Fruit fly (Drosophila melanogaster): ENCODE data around the gene Csk.

Gene Csk

dm6 chr3R:11650105-11651039 is at the start of gene Csk, which contains the start of gene Elp1:
Gene Csk (minus strand): TSS chr3R:11650706.
Gene Elp1 (plus strand): TSS chr3R:11650971.
- TF ChIP-seq Snoo (tag; optimal IDR thresholded peaks at IDR 0.05) (no peak), gl (tag; optimal IDR thresholded peaks at IDR 0.05) (no peak), fd96Ca (GFP tag; IDR thresholded peaks at IDR 0.05) (0 out of 3 replicates have a peak, but pooled peaks have one; percentile 18), CG15710 (tag; optimal IDR thresholded peaks at IDR 0.05) (peak; percentile 45), CG8159 (tag; optimal IDR thresholded peaks at IDR 0.05) (peak; percentile 53), CG13204 (GFP tag; optimal IDR thresholded peaks at IDR 0.05) (no peak), EcR (GFP tag; optimal IDR thresholded peaks at IDR 0.05) (no peak), Pif1A (GFP tag; optimal IDR thresholded peaks at IDR 0.05) (peak; percentile 23), CG34367 (tag; optimal IDR thresholded peaks at IDR 0.05) (peak; percentile 26), D1 (tag; optimal IDR thresholded peaks at IDR 0.05) (no peak), CG32121 (GFP tag; IDR thresholded peaks at IDR 0.05) (no peak; the same call in 1 of the 2 replicates), CG17806 (tag; optimal IDR thresholded peaks at IDR 0.05) (peak; percentile 20), Pif1B (GFP tag; optimal IDR thresholded peaks at IDR 0.05) (peak; percentile 6), CG10348 (GFP tag; IDR thresholded peaks at IDR 0.05) (no peak), rn (GFP tag; IDR thresholded peaks at IDR 0.05) (no peak), CG4496 (GFP tag; IDR thresholded peaks at IDR 0.05) (0 out of 3 replicates have a peak, but pooled peaks have one; percentile 39), Ets98B (GFP tag; IDR thresholded peaks at IDR 0.05) (no peak), CG9948 (tag; optimal IDR thresholded peaks at IDR 0.05) (peak; percentile 24), CG12605 (GFP tag; IDR thresholded peaks at IDR 0.05) (no peak), CG14655 (GFP tag; optimal IDR thresholded peaks at IDR 0.05) (peak; percentile 15), CG8301 (tag; optimal IDR thresholded peaks at IDR 0.05) (peak; percentile 8)

dm6 chr3R:11696209-11696608 is 45.7 kb upstream of the Csk start, which contains the start of gene CG14717:
Gene CG14717 (plus strand): TSS chr3R:11696509.
- no peak for TF ChIP-seq CG34367 (tag; optimal IDR thresholded peaks at IDR 0.05)
- TF ChIP-seq EcR (GFP tag; optimal IDR thresholded peaks at IDR 0.05): no peak
- no peak for TF ChIP-seq fd96Ca (GFP tag; IDR thresholded peaks at IDR 0.05)
- no peak for TF ChIP-seq CG4496 (GFP tag; IDR thresholded peaks at IDR 0.05)
- TF ChIP-seq Pif1A (GFP tag; optimal IDR thresholded peaks at IDR 0.05): no peak
- TF ChIP-seq CG9948 (tag; optimal IDR thresholded peaks at IDR 0.05): no peak
- TF ChIP-seq Ets98B (GFP tag; IDR thresholded peaks at IDR 0.05): no peak
- TF ChIP-seq gl (tag; optimal IDR thresholded peaks at IDR 0.05): no peak
- no peak for TF ChIP-seq rn (GFP tag; IDR thresholded peaks at IDR 0.05)
- no peak for TF ChIP-seq CG14655 (GFP tag; optimal IDR thresholded peaks at IDR 0.05)
- no peak for TF ChIP-seq CG15710 (tag; optimal IDR thresholded peaks at IDR 0.05)
- TF ChIP-seq CG17806 (tag; optimal IDR thresholded peaks at IDR 0.05): no peak
- TF ChIP-seq CG8159 (tag; optimal IDR thresholded peaks at IDR 0.05): no peak
- no peak for TF ChIP-seq D1 (tag; optimal IDR thresholded peaks at IDR 0.05)

DNA sequence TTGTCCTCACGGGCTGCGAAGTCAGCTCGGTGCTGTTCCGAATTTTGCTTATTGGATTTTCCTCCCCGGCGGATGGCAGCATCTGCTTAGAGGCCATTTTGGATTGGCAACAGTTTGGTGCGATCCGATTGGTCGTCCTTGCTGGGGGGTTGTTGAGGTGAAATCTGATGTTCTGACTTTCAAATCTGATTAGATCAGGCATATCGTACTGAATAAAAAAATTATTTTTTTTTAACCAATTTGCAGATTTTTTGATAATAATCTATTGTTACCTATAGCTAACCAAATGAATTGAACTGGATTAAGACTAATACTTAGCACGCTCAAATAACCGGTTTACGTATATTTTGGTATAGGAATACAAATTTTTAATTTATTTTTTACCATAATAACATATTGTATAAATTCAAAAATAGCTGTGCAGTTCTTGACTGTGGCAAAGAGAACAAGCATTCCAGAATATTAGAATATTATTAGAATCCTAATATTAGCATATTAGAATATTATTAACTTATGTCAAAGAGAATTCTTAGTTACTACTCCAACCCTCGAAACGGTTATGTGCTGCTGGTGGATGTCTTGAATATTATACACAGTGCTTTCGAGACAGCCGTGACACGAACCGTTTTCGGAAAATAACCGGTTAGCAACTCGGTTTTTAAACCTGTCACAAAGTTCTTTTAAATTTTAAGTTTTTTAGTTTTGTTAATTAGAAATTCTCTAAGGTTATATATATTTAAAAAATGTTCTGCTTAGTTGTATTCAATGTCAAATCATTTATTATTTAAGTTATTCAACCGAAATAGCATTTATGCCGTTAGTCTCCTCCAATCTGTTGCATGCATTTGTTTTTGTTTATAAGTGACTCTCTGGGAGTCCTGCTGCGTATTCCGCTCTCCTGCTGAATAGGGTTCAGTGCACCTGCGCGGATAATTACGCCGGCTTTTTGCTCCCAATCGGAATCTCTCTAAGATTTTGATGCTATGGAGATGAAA is 44.1 kb upstream of the Csk start, which contains the start of gene Fer3:
Fer3 (minus strand) TSS at position 1 of the 995 bp plus-strand sequence.
- TF ChIP-seq rn (GFP tag; IDR thresholded peaks at IDR 0.05): no peak
- no peak for TF ChIP-seq Ets98B (GFP tag; IDR thresholded peaks at IDR 0.05)
- TF ChIP-seq CG12605 (GFP tag; IDR thresholded peaks at IDR 0.05): 0 out of 2 replicates have a peak, but pooled peaks have one; percentile 38
- peak; percentile 5 for TF ChIP-seq CG34367 (tag; optimal IDR thresholded peaks at IDR 0.05)
- TF ChIP-seq Snoo (tag; optimal IDR thresholded peaks at IDR 0.05): no peak
- TF ChIP-seq CG15710 (tag; optimal IDR thresholded peaks at IDR 0.05): peak; percentile 31
- TF ChIP-seq D1 (tag; optimal IDR thresholded peaks at IDR 0.05): no peak
- TF ChIP-seq CG8159 (tag; optimal IDR thresholded peaks at IDR 0.05): peak; percentile 39

- TF ChIP-seq gl (tag; optimal IDR thresholded peaks at IDR 0.05) (no peak), Pif1B (GFP tag; optimal IDR thresholded peaks at IDR 0.05) (no peak), Ets98B (GFP tag; IDR thresholded peaks at IDR 0.05) (no peak), CG8159 (tag; optimal IDR thresholded peaks at IDR 0.05) (no peak)
These were observed 42.0 kb upstream of the Csk start for dm6 chr3R:11692504-11692903.

- no peak for TF ChIP-seq CG14655 (GFP tag; optimal IDR thresholded peaks at IDR 0.05)
- TF ChIP-seq CG8159 (tag; optimal IDR thresholded peaks at IDR 0.05): no peak
- no peak for TF ChIP-seq CG32121 (GFP tag; IDR thresholded peaks at IDR 0.05)
- TF ChIP-seq gl (tag; optimal IDR thresholded peaks at IDR 0.05): no peak
- TF ChIP-seq Ets98B (GFP tag; IDR thresholded peaks at IDR 0.05): no peak
- no peak for TF ChIP-seq fd96Ca (GFP tag; IDR thresholded peaks at IDR 0.05)
- TF ChIP-seq Pif1B (GFP tag; optimal IDR thresholded peaks at IDR 0.05): no peak
These were observed 41.2 kb upstream of the Csk start, which contains the start of gene CG18765 for dm6 chr3R:11691747-11692146. Gene CG18765 (minus strand): TSS chr3R:11691799.
